Fruit fly (Drosophila melanogaster) whole organism, prepupa: Measurements from ENCODE around the gene tty.

Experiments
- CG10669 ChIP-seq: fragments of 200-800 bp; sonication (Bioruptor generic); optimal IDR thresholded peaks from 3 replicates; lab custom pipeline; 2018; ENCODE audit warnings: missing biosample characterization, mild to moderate bottlenecking, missing genetic modification characterization, moderate library complexity
- CG11294 ChIP-seq: fragments of 200-800 bp; sonication (Bioruptor generic); IDR thresholded peaks from 2 replicates; pipeline ENCODE4 v1.3.6; 2022; ENCODE audit warnings: missing biosample characterization, missing genetic modification characterization
- CG11762 ChIP-seq: fragments of 200-800 bp; sonication (Bioruptor generic); optimal IDR thresholded peaks from 3 replicates; lab custom pipeline; 2016; ENCODE audit warnings: missing biosample characterization, missing genetic modification characterization; ENCODE audit not compliant: insufficient read depth
- CG15336 ChIP-seq: fragments of 200-800 bp; sonication (Bioruptor generic); IDR thresholded peaks from 2 replicates; pipeline ENCODE4 v1.3.6; 2022; ENCODE audit warnings: missing biosample characterization, missing genetic modification characterization
- CG1621 ChIP-seq: fragments of 200-800 bp; sonication (Bioruptor generic); optimal IDR thresholded peaks from 3 replicates; lab custom pipeline; 2018; ENCODE audit warnings: missing biosample characterization, mild to moderate bottlenecking, missing genetic modification characterization
- CG3032 ChIP-seq: fragments of 200-800 bp; optimal IDR thresholded peaks from 2 replicates; lab custom pipeline; 2019; ENCODE audit warnings: missing biosample characterization, mild to moderate bottlenecking, missing genetic modification characterization, moderate library complexity
- CG31627 ChIP-seq: fragments of 200-800 bp; sonication (Bioruptor generic); optimal IDR thresholded peaks from 3 replicates; lab custom pipeline; 2016; ENCODE audit warnings: missing biosample characterization, missing genetic modification characterization
- CG32006 ChIP-seq: fragments of 200-800 bp; sonication (Bioruptor generic); optimal IDR thresholded peaks from 3 replicates; lab custom pipeline; 2017; ENCODE audit warnings: missing biosample characterization, mild to moderate bottlenecking, missing genetic modification characterization
- CG34406 ChIP-seq: fragments of 200-800 bp; sonication (Bioruptor generic); optimal IDR thresholded peaks from 3 replicates; lab custom pipeline; 2016; ENCODE audit warnings: missing biosample characterization, missing genetic modification characterization
- CG4318 ChIP-seq: fragments of 200-800 bp; sonication (Bioruptor generic); optimal IDR thresholded peaks from 3 replicates; lab custom pipeline; 2017; ENCODE audit warnings: missing biosample characterization, mild to moderate bottlenecking, missing genetic modification characterization
- CG6163 ChIP-seq: fragments of 200-800 bp; sonication (Bioruptor generic); IDR thresholded peaks from 3 replicates; pipeline ENCODE4 v1.3.6; 2022; ENCODE audit warnings: missing biosample characterization, missing genetic modification characterization
- CG6276 ChIP-seq: fragments of 200-800 bp; sonication (Bioruptor generic); optimal IDR thresholded peaks from 2 replicates; lab custom pipeline; 2017; ENCODE audit warnings: missing biosample characterization, mild to moderate bottlenecking, missing genetic modification characterization
- CG6792 ChIP-seq: fragments of 200-800 bp; sonication (Bioruptor generic); optimal IDR thresholded peaks from 3 replicates; lab custom pipeline; 2016; ENCODE audit warnings: missing biosample characterization, missing genetic modification characterization
- CG6808 ChIP-seq: fragments of 200-800 bp; sonication (Bioruptor generic); optimal IDR thresholded peaks from 3 replicates; lab custom pipeline; 2017; ENCODE audit warnings: missing biosample characterization, missing genetic modification characterization, mild to moderate bottlenecking, moderate library complexity, missing genetic modification reagents
- CG7368 ChIP-seq: fragments of 200-800 bp; sonication (Bioruptor generic); optimal IDR thresholded peaks from 3 replicates; lab custom pipeline; 2016; ENCODE audit warnings: missing biosample characterization, missing genetic modification characterization
- CG8119 ChIP-seq: fragments of 200-800 bp; sonication (Bioruptor generic); IDR thresholded peaks from 3 replicates; pipeline ENCODE4 v1.3.6; 2022; ENCODE audit warnings: missing biosample characterization, missing genetic modification characterization
- CG8632 ChIP-seq: fragments of 200-800 bp; sonication (Bioruptor generic); optimal IDR thresholded peaks from 3 replicates; lab custom pipeline; 2016; ENCODE audit warnings: missing biosample characterization, missing genetic modification characterization
- CG9139 ChIP-seq: fragments of 200-800 bp; sonication (Bioruptor generic); optimal IDR thresholded peaks from 3 replicates; lab custom pipeline; 2017; ENCODE audit warnings: missing biosample characterization, mild to moderate bottlenecking, missing genetic modification characterization
- Eip93F ChIP-seq: fragments of 200-800 bp; sonication (Bioruptor generic); optimal IDR thresholded peaks from 2 replicates; lab custom pipeline; 2016; ENCODE audit warnings: missing biosample characterization, mild to moderate bottlenecking, missing genetic modification characterization
- Ets21C ChIP-seq: fragments of 200-800 bp; sonication (Bioruptor generic); optimal IDR thresholded peaks from 3 replicates; lab custom pipeline; 2016; ENCODE audit warnings: missing biosample characterization, missing genetic modification characterization
- Ets96B ChIP-seq: fragments of 200-800 bp; optimal IDR thresholded peaks from 2 replicates; lab custom pipeline; 2019; ENCODE audit warnings: missing biosample characterization, mild to moderate bottlenecking, missing genetic modification characterization, moderate library complexity
- Gug ChIP-seq: fragments of 200-800 bp; sonication (Bioruptor generic); IDR thresholded peaks from 2 replicates; pipeline ENCODE4 v1.3.6; 2022; ENCODE audit warnings: missing biosample characterization, missing genetic modification characterization
- Hr38 ChIP-seq: sonication (Bioruptor generic); optimal IDR thresholded peaks from 2 replicates; lab custom pipeline; 2016; ENCODE audit warnings: missing biosample characterization, missing genetic modification characterization
- Hr39 ChIP-seq: fragments of 200-800 bp; sonication (Bioruptor generic); optimal IDR thresholded peaks from 2 replicates; lab custom pipeline; 2016; ENCODE audit warnings: missing biosample characterization, missing genetic modification characterization
- Hr4 ChIP-seq: fragments of 200-800 bp; sonication (Bioruptor generic); optimal IDR thresholded peaks from 3 replicates; lab custom pipeline; 2016; ENCODE audit warnings: missing biosample characterization, missing genetic modification characterization
- Met ChIP-seq: fragments of 200-800 bp; sonication (Bioruptor generic); optimal IDR thresholded peaks from 3 replicates; lab custom pipeline; 2016; ENCODE audit warnings: missing biosample characterization, missing genetic modification characterization
- OdsH ChIP-seq: fragments of 200-800 bp; sonication (Bioruptor generic); optimal IDR thresholded peaks from 3 replicates; lab custom pipeline; 2016; ENCODE audit warnings: missing biosample characterization, missing genetic modification characterization
- Smox ChIP-seq: fragments of 200-800 bp; sonication (Bioruptor generic); optimal IDR thresholded peaks from 3 replicates; lab custom pipeline; 2016; ENCODE audit warnings: missing biosample characterization, missing genetic modification characterization
- Sox14 ChIP-seq: fragments of 200-800 bp; sonication (Bioruptor generic); optimal IDR thresholded peaks from 3 replicates; lab custom pipeline; 2016; ENCODE audit warnings: missing biosample characterization, missing genetic modification characterization
- Sox15 ChIP-seq: fragments of 200-800 bp; sonication (Bioruptor generic); optimal IDR thresholded peaks from 3 replicates; lab custom pipeline; 2016; ENCODE audit warnings: missing biosample characterization, missing genetic modification characterization
- achi ChIP-seq: fragments of 200-800 bp; sonication (Bioruptor generic); optimal IDR thresholded peaks from 3 replicates; lab custom pipeline; 2016; ENCODE audit warnings: missing biosample characterization, missing genetic modification characterization
- acj6 ChIP-seq: fragments of 200-800 bp; sonication (Bioruptor generic); optimal IDR thresholded peaks from 3 replicates; lab custom pipeline; 2016; ENCODE audit warnings: missing biosample characterization, missing genetic modification characterization
- cyc ChIP-seq: fragments of 200-800 bp; sonication (Bioruptor generic); optimal IDR thresholded peaks from 3 replicates; lab custom pipeline; 2016; ENCODE audit warnings: missing biosample characterization, missing genetic modification characterization
- dac ChIP-seq: fragments of 200-800 bp; sonication (Bioruptor generic); optimal IDR thresholded peaks from 2 replicates; lab custom pipeline; 2017; ENCODE audit warnings: missing biosample characterization, mild to moderate bottlenecking, missing genetic modification characterization
- dsx ChIP-seq: fragments of 200-800 bp; optimal IDR thresholded peaks from 3 replicates; lab custom pipeline; 2019; ENCODE audit warnings: missing biosample characterization, mild to moderate bottlenecking, missing genetic modification characterization, moderate library complexity; ENCODE audit not compliant: poor library complexity, severe bottlenecking
- eg ChIP-seq: fragments of 200-800 bp; sonication (Bioruptor generic); IDR thresholded peaks from 3 replicates; pipeline ENCODE4 v1.3.6; 2022; ENCODE audit warnings: missing biosample characterization, missing genetic modification characterization
- esn ChIP-seq: fragments of 200-800 bp; sonication (Bioruptor generic); optimal IDR thresholded peaks from 2 replicates; lab custom pipeline; 2016; ENCODE audit warnings: missing biosample characterization, mild to moderate bottlenecking, missing genetic modification characterization, moderate library complexity
- fd59A ChIP-seq: fragments of 200-800 bp; sonication (Bioruptor generic); optimal IDR thresholded peaks from 2 replicates; lab custom pipeline; 2017; ENCODE audit warnings: missing biosample characterization, mild to moderate bottlenecking, missing genetic modification characterization, missing genetic modification reagents
- fd85E ChIP-seq: fragments of 200-800 bp; sonication (Bioruptor generic); optimal IDR thresholded peaks from 3 replicates; lab custom pipeline; 2016; ENCODE audit warnings: missing biosample characterization, missing genetic modification characterization
- net ChIP-seq: fragments of 200-800 bp; sonication (Bioruptor generic); optimal IDR thresholded peaks from 3 replicates; lab custom pipeline; 2016; ENCODE audit warnings: missing biosample characterization, missing genetic modification characterization
- pdm3 ChIP-seq: fragments of 200-800 bp; sonication (Bioruptor generic); optimal IDR thresholded peaks from 3 replicates; lab custom pipeline; 2016; ENCODE audit warnings: missing biosample characterization, missing genetic modification characterization
- salr ChIP-seq, 2 experiments: fragments of 200-800 bp; sonication (Bioruptor generic); optimal IDR thresholded peaks; 3 replicates each; lab custom pipeline; 2016 to 2018; ENCODE audit warnings: missing biosample characterization in 2 of 2, missing genetic modification characterization in 2 of 2, mild to moderate bottlenecking in 1 of 2
- spab ChIP-seq: fragments of 200-800 bp; sonication (Bioruptor generic); optimal IDR thresholded peaks from 2 replicates; lab custom pipeline; 2017; ENCODE audit warnings: missing biosample characterization, mild to moderate bottlenecking, missing genetic modification characterization, missing genetic modification reagents
- svp ChIP-seq: fragments of 200-800 bp; sonication (Bioruptor generic); peaks from one replicate; lab custom pipeline; 2016; ENCODE audit warnings: missing biosample characterization, missing genetic modification characterization
- topi ChIP-seq: fragments of 200-800 bp; sonication (Bioruptor generic); optimal IDR thresholded peaks from 3 replicates; lab custom pipeline; 2016; ENCODE audit warnings: missing biosample characterization, missing genetic modification characterization
- vri ChIP-seq: fragments of 200-800 bp; sonication (Bioruptor generic); optimal IDR thresholded peaks from 3 replicates; lab custom pipeline; 2016; ENCODE audit warnings: missing biosample characterization, mild to moderate bottlenecking, missing genetic modification characterization

The tty gene

dm6 chrX:21282035-21282434, 57.4 kb downstream of the tty start:
- TF ChIP-seq CG6792 (GFP tag; lab: Kevin White, UChicago) (no peak), net (no peak), cyc (no peak), CG31627 (no peak), CG4318 (no peak), fd85E (no peak), vri (no peak), CG6808 (GFP tag; lab: Kevin White, UChicago) (no peak), eg (GFP tag; lab: Robert Waterston, UW) (no peak), CG1621 (tag; lab: Kevin White, UChicago) (no peak), achi (GFP tag; lab: Kevin White, UChicago) (no peak), CG15336 (GFP tag; lab: Robert Waterston, UW) (no peak), esn (GFP tag; lab: Kevin White, UChicago) (no peak), OdsH (GFP tag; lab: Kevin White, UChicago) (no peak), Hr38 (no peak), CG8119 (GFP tag; lab: Robert Waterston, UW) (no peak)

- TF ChIP-seq CG11294 (GFP tag; lab: Robert Waterston, UW): no peak
- peak; percentile 29 for TF ChIP-seq dsx
- peak; percentile 81 for TF ChIP-seq net
- TF ChIP-seq OdsH (GFP tag; lab: Kevin White, UChicago): peak; percentile 43
- TF ChIP-seq CG34406 (GFP tag; lab: Kevin White, UChicago): peak; percentile 47
- TF ChIP-seq CG8632 (GFP tag; lab: Kevin White, UChicago): no peak
- TF ChIP-seq Ets21C (GFP tag; lab: Kevin White, UChicago): peak; percentile 51
- no peak for TF ChIP-seq CG6792 (GFP tag; lab: Kevin White, UChicago)
- TF ChIP-seq CG32006: peak; percentile 71
- peak; percentile 37 for TF ChIP-seq cyc
- no peak for TF ChIP-seq Ets96B
- peak; percentile 13 for TF ChIP-seq CG3032 (tag; lab: Kevin White, UChicago)
- TF ChIP-seq CG31627: peak; percentile 46
- TF ChIP-seq CG11762 (GFP tag; lab: Kevin White, UChicago): peak; percentile 9
- no peak; the same call in 1 of the 2 replicates for TF ChIP-seq CG15336 (GFP tag; lab: Robert Waterston, UW)
- peak; percentile 17 for TF ChIP-seq CG1621 (tag; lab: Kevin White, UChicago)
- peak; percentile 21 for TF ChIP-seq acj6
- no peak for TF ChIP-seq fd85E
- no peak for TF ChIP-seq CG6276
- peak; percentile 47; the same call in 1 of the 3 replicates for TF ChIP-seq CG6163
- TF ChIP-seq CG7368 (GFP tag; lab: Kevin White, UChicago): no peak
- TF ChIP-seq CG8119 (GFP tag; lab: Robert Waterston, UW): no peak; the same call in 2 of the 3 replicates
- peak; percentile 57 for TF ChIP-seq Met
- TF ChIP-seq Sox14 (GFP tag; lab: Kevin White, UChicago): peak; percentile 2
- TF ChIP-seq eg (GFP tag; lab: Robert Waterston, UW): peak; percentile 54; the same call in 2 of the 3 replicates
- no peak for TF ChIP-seq dac (GFP tag; lab: Kevin White, UChicago)
- peak; percentile 12 for TF ChIP-seq fd59A
- TF ChIP-seq Hr4 (GFP tag; lab: Kevin White, UChicago): peak; percentile 40
- peak; percentile 19 for TF ChIP-seq CG6808 (GFP tag; lab: Kevin White, UChicago)
- TF ChIP-seq Smox: peak; percentile 41
- peak; percentile 58 for TF ChIP-seq Hr39 (GFP tag; lab: Kevin White, UChicago)
- no peak for TF ChIP-seq Gug (GFP tag; lab: Robert Waterston, UW)
- peak; percentile 84 for TF ChIP-seq svp (GFP tag; lab: Kevin White, UChicago)
- TF ChIP-seq spab (GFP tag; lab: Kevin White, UChicago): no peak
- peak; percentile 54 for TF ChIP-seq topi
- TF ChIP-seq CG10669 (GFP tag; lab: Kevin White, UChicago): peak; percentile 16
- TF ChIP-seq Eip93F (GFP tag; lab: Kevin White, UChicago): no peak
- peak in 1 of 2 experiments; percentile 58 for TF ChIP-seq salr (GFP tag; optimal IDR thresholded peaks at IDR 0.05; lab: Kevin White, UChicago)
- peak; percentile 18 for TF ChIP-seq achi (GFP tag; lab: Kevin White, UChicago)
- peak; percentile 50 for TF ChIP-seq pdm3
- TF ChIP-seq CG9139: no peak
- peak; percentile 1 for TF ChIP-seq Sox15 (GFP tag; lab: Kevin White, UChicago)
These were observed 58.2 kb downstream of the tty start, which contains the start of gene Mnr for dm6 chrX:21281039-21281911. Gene Mnr (minus strand): TSS chrX:21281171.
